Worm (Caenorhabditis elegans): ENCODE data around the gene ipla-3.

- TF ChIP-seq dao-5 (tag; optimal IDR thresholded peaks at IDR 0.05), result no peak
- TF ChIP-seq him-1 (tag; optimal IDR thresholded peaks at IDR 0.05), result no peak
Observed at ce11 chrV:20757255-20757654, 28.2 kb upstream of the ipla-3 start.
